Worm (Caenorhabditis elegans): ENCODE data around the gene ZK930.6.

DNA sequence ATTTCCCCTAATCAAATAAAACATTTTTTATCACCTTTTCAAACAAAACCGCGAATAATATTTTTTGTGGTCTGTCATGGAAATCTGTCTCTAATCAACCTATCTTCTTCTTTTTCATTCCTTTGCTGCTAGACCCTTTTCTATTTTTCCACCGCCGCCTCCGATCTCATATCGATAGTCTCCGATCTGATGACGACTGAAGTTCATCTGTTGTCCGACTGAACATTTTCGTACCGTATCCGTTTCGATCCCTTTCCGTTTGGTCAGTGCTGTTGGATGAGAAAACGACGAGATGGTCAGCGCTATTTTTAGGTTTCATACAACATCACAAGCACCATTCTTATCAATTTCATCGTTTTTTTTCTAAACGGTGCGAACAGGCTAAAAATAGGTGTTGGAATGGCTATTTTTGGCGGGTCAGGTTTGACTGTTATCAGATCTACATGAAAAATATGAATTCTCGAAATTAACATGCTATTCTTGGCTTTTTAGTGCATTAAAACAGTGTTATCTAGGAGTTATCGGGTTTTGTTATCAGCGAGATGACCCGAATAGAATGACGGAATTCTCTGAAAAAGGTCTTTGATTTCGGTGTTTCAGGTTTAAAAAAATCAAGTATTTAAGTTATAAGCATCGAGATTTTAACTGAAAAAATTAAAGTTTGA lies 47.1 kb upstream of the ZK930.6 start:
- TF ChIP-seq fkh-10 (GFP tag; optimal IDR thresholded peaks at IDR 0.05) (no peak), R02D3.7 (tag; optimal IDR thresholded peaks at IDR 0.05) (no peak), lin-39 (tag; optimal IDR thresholded peaks at IDR 0.05) (no peak), unc-39 (tag; optimal IDR thresholded peaks at IDR 0.05) (no peak), aly-2 (tag; optimal IDR thresholded peaks at IDR 0.05) (no peak), ama-1 (optimal IDR thresholded peaks at IDR 0.05) (no peak), egl-27 (tag; optimal IDR thresholded peaks at IDR 0.05) (no peak), eor-1 (tag; optimal IDR thresholded peaks at IDR 0.05) (no peak)
